Worm (Caenorhabditis elegans): Measurements from ENCODE around the gene R02C2.7.

ce11 chrV:283953-284352 is 41.5 kb upstream of the R02C2.7 start:
- TF ChIP-seq dve-1 (tag; optimal IDR thresholded peaks at IDR 0.05) (no peak), sox-4 (tag; optimal IDR thresholded peaks at IDR 0.05) (no peak), nhr-11 (tag; optimal IDR thresholded peaks at IDR 0.05) (no peak), ceh-6 (GFP tag; optimal IDR thresholded peaks at IDR 0.05) (no peak), rnt-1 (tag; optimal IDR thresholded peaks at IDR 0.05) (no peak), C08G9.2 (tag; optimal IDR thresholded peaks at IDR 0.05) (no peak), elt-2 (tag; optimal IDR thresholded peaks at IDR 0.05) (no peak), ceh-14 (tag; optimal IDR thresholded peaks at IDR 0.05) (no peak), pqm-1 (tag; optimal IDR thresholded peaks at IDR 0.05) (no peak), che-1 (tag; optimal IDR thresholded peaks at IDR 0.05) (no peak), K02D7.2 (tag; optimal IDR thresholded peaks at IDR 0.05) (no peak), ahr-1 (tag; optimal IDR thresholded peaks at IDR 0.05) (no peak)
